Worm (Caenorhabditis elegans) whole organism, late embryonic: ENCODE data around the gene T04C12.33.

Experiments used
- F13H6.1 ChIP-seq: sonication (generic microtip); optimal IDR thresholded peaks from 2 replicates; lab custom pipeline; 2016; ENCODE audit warnings: missing genetic modification characterization, missing compliant biosample characterization
- K02D7.2 ChIP-seq: sonication (generic microtip); optimal IDR thresholded peaks from 2 replicates; lab custom pipeline; 2017; ENCODE audit warnings: mild to moderate bottlenecking, missing genetic modification characterization, missing compliant biosample characterization
- Y22D7AL.16 ChIP-seq: sonication (generic microtip); optimal IDR thresholded peaks from 2 replicates; lab custom pipeline; 2016; ENCODE audit warnings: missing genetic modification characterization, missing compliant biosample characterization
- ahr-1 ChIP-seq: sonication (generic microtip); optimal IDR thresholded peaks from 2 replicates; lab custom pipeline; 2016; ENCODE audit warnings: missing genetic modification characterization, missing compliant biosample characterization
- ceh-14 ChIP-seq: sonication (generic microtip); optimal IDR thresholded peaks from 2 replicates; lab custom pipeline; 2016; ENCODE audit warnings: missing genotype, missing genetic modification characterization, missing compliant biosample characterization
- ceh-22 ChIP-seq: sonication (generic microtip); optimal IDR thresholded peaks from 2 replicates; lab custom pipeline; 2017; ENCODE audit warnings: missing biosample characterization, missing genetic modification characterization
- ceh-24 ChIP-seq: sonication (generic microtip); optimal IDR thresholded peaks from 2 replicates; lab custom pipeline; 2016; ENCODE audit warnings: mild to moderate bottlenecking, missing genetic modification characterization, missing compliant biosample characterization
- ceh-30 ChIP-seq: fragments of 150-350 bp; optimal IDR thresholded peaks from 2 replicates; lab custom pipeline; 2014; ENCODE audit warnings: missing biosample characterization, missing genetic modification characterization
- ceh-31 ChIP-seq: sonication (generic microtip); optimal IDR thresholded peaks from 2 replicates; lab custom pipeline; 2016; ENCODE audit warnings: missing genetic modification characterization, missing compliant biosample characterization
- ceh-34 ChIP-seq: sonication (generic microtip); optimal IDR thresholded peaks from 2 replicates; lab custom pipeline; 2016; ENCODE audit warnings: mild to moderate bottlenecking, missing genetic modification characterization, missing compliant biosample characterization
- ceh-45 ChIP-seq: fragments of 200-800 bp; sonication (Bioruptor generic); IDR thresholded peaks from 2 replicates; pipeline ENCODE4 v1.3.6; 2022; ENCODE audit warnings: missing genetic modification reagents, missing genetic modification characterization, missing compliant biosample characterization
- elt-4 ChIP-seq: sonication (generic microtip); optimal IDR thresholded peaks from 2 replicates; lab custom pipeline; 2016; ENCODE audit warnings: missing genetic modification characterization, missing compliant biosample characterization
- eyg-1 ChIP-seq: sonication (generic microtip); optimal IDR thresholded peaks from 2 replicates; lab custom pipeline; 2016; ENCODE audit warnings: missing genotype, missing genetic modification characterization, missing compliant biosample characterization
- fkh-10 ChIP-seq: fragments of 150-350 bp; optimal IDR thresholded peaks from 2 replicates; lab custom pipeline; 2014; ENCODE audit warnings: missing biosample characterization, missing genetic modification reagents, missing genetic modification characterization
- fkh-6 ChIP-seq: sonication (generic microtip); optimal IDR thresholded peaks from 2 replicates; lab custom pipeline; 2016; ENCODE audit warnings: missing genetic modification characterization, missing compliant biosample characterization
- hlh-15 ChIP-seq: sonication (generic microtip); optimal IDR thresholded peaks from 2 replicates; lab custom pipeline; 2016; ENCODE audit warnings: missing genetic modification characterization, missing compliant biosample characterization
- hlh-30 ChIP-seq: sonication (generic microtip); optimal IDR thresholded peaks from 2 replicates; lab custom pipeline; 2017; ENCODE audit warnings: antibody characterized with exemption, missing genetic modification characterization, missing compliant biosample characterization; ENCODE audit not compliant: insufficient read depth
- hlh-6 ChIP-seq: sonication (generic microtip); optimal IDR thresholded peaks from 2 replicates; lab custom pipeline; 2016; ENCODE audit warnings: missing genotype, missing genetic modification characterization, missing compliant biosample characterization
- lim-6 ChIP-seq: sonication (generic microtip); optimal IDR thresholded peaks from 2 replicates; lab custom pipeline; 2016; ENCODE audit warnings: missing genetic modification characterization, missing compliant biosample characterization
- lin-11 ChIP-seq: fragments of 200-800 bp; sonication (Bioruptor generic); optimal IDR thresholded peaks from 2 replicates; lab custom pipeline; 2018; ENCODE audit warnings: mild to moderate bottlenecking, missing genetic modification characterization, missing compliant biosample characterization
- madf-2 ChIP-seq: sonication (generic microtip); optimal IDR thresholded peaks from 2 replicates; lab custom pipeline; 2017; ENCODE audit warnings: missing genetic modification characterization, missing compliant biosample characterization
- npax-4 ChIP-seq: sonication (generic microtip); optimal IDR thresholded peaks from 2 replicates; lab custom pipeline; 2016; ENCODE audit warnings: missing genetic modification characterization, missing compliant biosample characterization
- pag-3 ChIP-seq: sonication (generic microtip); optimal IDR thresholded peaks from 2 replicates; lab custom pipeline; 2016; ENCODE audit warnings: missing compliant biosample characterization, missing genetic modification characterization, borderline replicate concordance
- pax-1 ChIP-seq: fragments of 150-350 bp; optimal IDR thresholded peaks from 2 replicates; lab custom pipeline; 2014; ENCODE audit warnings: missing biosample characterization, missing genetic modification characterization
- pha-2 ChIP-seq: sonication (generic microtip); optimal IDR thresholded peaks from 2 replicates; lab custom pipeline; 2017; ENCODE audit warnings: mild to moderate bottlenecking, missing genetic modification characterization, missing compliant biosample characterization
- pqm-1 ChIP-seq: sonication (generic microtip); optimal IDR thresholded peaks from 2 replicates; lab custom pipeline; 2016; ENCODE audit warnings: missing genetic modification characterization, missing compliant biosample characterization
- pros-1 ChIP-seq: fragments of 150-350 bp; optimal IDR thresholded peaks from 2 replicates; lab custom pipeline; 2014; ENCODE audit warnings: missing biosample characterization, missing genetic modification reagents, missing genetic modification characterization
- rnt-1 ChIP-seq: sonication (generic microtip); optimal IDR thresholded peaks from 2 replicates; lab custom pipeline; 2016; ENCODE audit warnings: missing genetic modification characterization, missing compliant biosample characterization
- sox-2 ChIP-seq: fragments of 200-800 bp; sonication (Bioruptor generic); IDR thresholded peaks from 2 replicates; pipeline ENCODE4 v1.3.6; 2022; ENCODE audit warnings: missing genetic modification reagents, missing genetic modification characterization, missing compliant biosample characterization
- sox-4 ChIP-seq: sonication (generic microtip); optimal IDR thresholded peaks from 2 replicates; lab custom pipeline; 2017; ENCODE audit warnings: mild to moderate bottlenecking, missing genetic modification characterization, inconsistent platforms, missing compliant biosample characterization
- tbx-7 ChIP-seq: sonication (generic microtip); optimal IDR thresholded peaks from 2 replicates; lab custom pipeline; 2016; ENCODE audit warnings: missing genotype, missing genetic modification characterization, missing compliant biosample characterization
- unc-55 ChIP-seq: sonication (generic microtip); optimal IDR thresholded peaks from 2 replicates; lab custom pipeline; 2017; ENCODE audit warnings: missing biosample characterization, missing genetic modification reagents, missing genetic modification characterization
- zip-5 ChIP-seq: sonication (generic microtip); optimal IDR thresholded peaks from 2 replicates; lab custom pipeline; 2016; ENCODE audit warnings: missing genetic modification characterization, missing compliant biosample characterization
- ztf-16 ChIP-seq: sonication (generic microtip); optimal IDR thresholded peaks from 2 replicates; lab custom pipeline; 2017; ENCODE audit warnings: missing genetic modification characterization, missing compliant biosample characterization

Gene T04C12.33

DNA sequence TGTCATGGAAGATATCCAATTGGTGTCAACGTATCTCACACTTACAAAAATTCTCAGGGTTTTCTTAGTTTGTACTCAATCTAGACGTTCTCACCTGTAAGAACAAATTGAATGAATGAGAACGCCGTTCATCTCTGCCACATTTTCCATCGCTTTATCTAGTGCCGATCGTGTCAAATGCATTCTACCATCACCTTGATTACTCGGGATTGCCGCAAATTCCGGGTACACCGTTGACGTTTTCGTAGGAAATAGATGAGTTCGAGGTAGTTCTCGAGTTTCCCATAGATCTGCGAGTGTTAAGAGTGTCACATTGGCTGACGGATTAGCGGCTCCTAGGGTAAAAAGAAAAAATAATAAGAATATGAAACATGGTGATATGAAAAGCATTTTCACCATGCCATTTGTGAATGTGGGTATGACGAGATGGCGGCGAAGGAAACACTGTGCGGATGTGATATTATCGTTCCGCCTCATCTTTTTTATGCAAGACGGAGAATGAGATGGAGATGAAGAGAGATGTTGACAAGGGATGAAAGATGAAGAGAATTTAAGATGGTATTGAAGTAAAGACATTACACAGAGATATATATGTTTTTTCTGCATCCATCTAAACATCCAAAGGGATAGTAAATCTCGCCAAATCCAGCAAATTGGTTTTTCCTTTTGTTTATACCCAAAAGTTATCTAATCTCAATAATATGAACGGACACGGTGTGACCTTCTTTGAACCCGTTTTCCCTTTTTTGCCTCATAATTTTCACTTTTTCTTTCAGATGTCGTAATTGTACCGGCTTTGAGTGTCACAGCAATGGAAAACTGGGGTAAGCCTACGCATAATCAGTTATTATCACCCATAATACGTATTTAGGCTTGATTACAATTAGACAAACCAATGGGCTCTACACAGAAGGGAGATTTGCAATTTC, 41.4 kb downstream of the T04C12.33 start, which contains the start of gene lact-8:
Gene lact-8 (minus strand): TSS at position 445 of the 929 bp plus-strand sequence.
- TF ChIP-seq ceh-14: no peak
- TF ChIP-seq ceh-24 (tag; lab: Kevin White, UChicago): no peak
- TF ChIP-seq rnt-1 (tag; lab: Kevin White, UChicago): peak; percentile 69

- no peak for TF ChIP-seq K02D7.2 (tag; lab: Kevin White, UChicago)
- TF ChIP-seq madf-2: no peak
- TF ChIP-seq ahr-1 (tag; lab: Kevin White, UChicago): no peak
- no peak for TF ChIP-seq pax-1 (tag; lab: Kevin White, UChicago)
- no peak for TF ChIP-seq ceh-31 (tag; lab: Kevin White, UChicago)
- no peak for TF ChIP-seq sox-4
- no peak for TF ChIP-seq eyg-1 (tag; lab: Kevin White, UChicago)
- TF ChIP-seq hlh-6: no peak
- no peak for TF ChIP-seq ceh-45
- TF ChIP-seq sox-2: no peak
- no peak for TF ChIP-seq npax-4
- TF ChIP-seq F13H6.1 (tag; lab: Kevin White, UChicago): no peak
- no peak for TF ChIP-seq ceh-34 (tag; lab: Kevin White, UChicago)
These were observed 42.7 kb downstream of the T04C12.33 start for ce11 chrV:11094698-11095097.

DNA sequence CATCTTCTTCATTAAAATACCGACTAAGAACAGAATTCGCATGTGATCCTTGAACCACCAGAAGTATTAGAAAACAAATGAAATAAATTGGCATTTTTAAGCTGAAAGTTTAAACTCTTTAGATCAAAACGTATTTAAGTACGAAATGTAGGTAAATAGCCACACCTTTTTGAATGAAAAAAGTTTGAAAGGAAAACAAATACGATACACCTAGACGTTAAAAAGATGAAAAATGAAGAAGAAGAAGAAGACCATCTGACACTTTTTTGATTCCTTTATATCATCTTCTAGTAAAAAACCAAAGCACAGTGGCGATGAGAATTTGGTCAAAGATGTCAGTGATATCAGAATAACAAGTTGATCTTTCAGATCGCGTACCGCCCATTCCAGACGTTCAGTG, 43.9 kb downstream of the T04C12.33 start, which contains the start of gene Y42A5A.3:
Gene Y42A5A.3 (minus strand): TSS at position 101 of the 400 bp plus-strand sequence.
- no peak for TF ChIP-seq ceh-14
- no peak for TF ChIP-seq elt-4 (tag; lab: Kevin White, UChicago)
- no peak for TF ChIP-seq ceh-30 (tag; lab: Kevin White, UChicago)

DNA sequence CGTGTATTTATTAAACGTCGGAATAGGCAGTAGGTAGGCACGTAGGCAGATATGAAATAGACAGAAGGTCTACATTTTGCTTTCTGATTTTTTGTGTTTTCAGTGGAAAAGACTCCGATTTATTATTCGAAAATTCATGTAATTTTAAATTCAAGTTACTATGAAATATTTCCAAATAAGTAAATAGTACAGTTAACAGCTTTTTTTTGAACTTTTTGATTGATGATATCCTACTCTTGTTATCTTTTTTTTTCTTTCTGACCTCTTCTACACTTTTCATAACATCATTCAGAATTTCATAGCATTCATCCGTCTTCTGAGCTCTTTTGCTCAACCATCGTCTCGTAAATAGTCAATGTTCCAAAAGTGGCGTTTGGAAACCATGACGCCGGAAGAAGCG, 46.6 kb downstream of the T04C12.33 start, which contains the start of gene cdkl-1:
Gene cdkl-1 (plus strand): TSS at position 301 of the 400 bp plus-strand sequence.
- TF ChIP-seq K02D7.2 (tag; lab: Kevin White, UChicago) (no peak), zip-5 (no peak), lin-11 (tag; lab: Kevin White, UChicago) (no peak), ahr-1 (tag; lab: Kevin White, UChicago) (no peak), fkh-10 (GFP tag; lab: Kevin White, UChicago) (no peak), Y22D7AL.16 (tag; lab: Kevin White, UChicago) (no peak), pros-1 (tag; lab: Kevin White, UChicago) (no peak), unc-55 (GFP tag; lab: Kevin White, UChicago) (no peak), pag-3 (tag; lab: Kevin White, UChicago) (no peak), hlh-30 (tag; lab: Kevin White, UChicago) (no peak), pha-2 (tag; lab: Kevin White, UChicago) (no peak), hlh-15 (tag; lab: Kevin White, UChicago) (no peak), ceh-22 (tag; lab: Kevin White, UChicago) (no peak), ztf-16 (tag; lab: Kevin White, UChicago) (no peak), lim-6 (tag; lab: Kevin White, UChicago) (no peak), pqm-1 (tag; lab: Kevin White, UChicago) (no peak), tbx-7 (tag; lab: Kevin White, UChicago) (no peak), fkh-6 (tag; lab: Kevin White, UChicago) (no peak)
